Fruit fly (Drosophila melanogaster): ENCODE measurements around the gene hzg.
A peak's percentile ranks its signal among the peaks of the same experiment; 100 is the strongest.

The hzg gene

DNA sequence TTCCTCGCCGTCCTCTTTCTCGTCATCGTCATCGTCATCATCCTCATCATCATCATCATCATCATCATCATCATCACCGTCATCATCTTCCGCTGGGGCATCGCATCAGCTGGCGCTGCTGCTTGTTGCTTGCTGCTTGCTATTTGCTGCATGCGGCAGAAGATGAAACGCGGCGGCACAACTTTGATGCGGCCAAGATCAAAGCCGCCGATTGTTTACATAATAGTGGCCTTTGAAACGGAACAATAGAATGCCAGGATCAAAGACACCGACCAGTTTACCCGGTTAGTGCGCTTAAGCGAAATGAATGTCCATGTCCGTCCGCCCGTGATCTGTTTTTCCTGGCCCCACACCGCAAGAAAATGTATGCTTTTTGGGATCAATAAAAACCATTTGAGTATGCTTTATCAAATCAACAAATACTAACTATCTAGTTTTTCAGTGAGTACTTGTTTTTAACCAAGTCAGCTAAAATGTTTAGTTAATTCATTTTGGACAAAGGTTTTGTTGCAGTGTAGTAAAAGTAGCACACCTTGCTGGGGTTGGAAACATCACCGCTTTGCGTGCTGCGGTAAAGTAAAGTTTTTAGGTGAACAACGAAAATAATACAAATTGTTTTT lies 16.6 kb upstream of the hzg start (continued):
- TF ChIP-seq Bdp1 (GFP tag; optimal IDR thresholded peaks at IDR 0.05) (peak; percentile 30), aop (GFP tag; IDR thresholded peaks at IDR 0.05) (no peak), psq (GFP tag; optimal IDR thresholded peaks at IDR 0.05) (no peak), Nf-YB (GFP tag; optimal IDR thresholded peaks at IDR 0.05) (peak; percentile 12), Blimp-1 (GFP tag; optimal IDR thresholded peaks at IDR 0.05) (peak; percentile 57), Ets65A (GFP tag) (peak; percentile 94), Myb (GFP tag; optimal IDR thresholded peaks at IDR 0.05) (no peak), CG18011 (GFP tag; optimal IDR thresholded peaks at IDR 0.05) (no peak), CG8924 (tag; optimal IDR thresholded peaks at IDR 0.05) (peak; percentile 73), sna (GFP tag; IDR thresholded peaks at IDR 0.05; ENCODE audit: partially characterized antibody) (no peak), CG17385 (GFP tag; optimal IDR thresholded peaks at IDR 0.05) (peak; percentile 6), Sry-δ (GFP tag; optimal IDR thresholded peaks at IDR 0.05) (no peak), CG13775 (GFP tag; optimal IDR thresholded peaks at IDR 0.05) (peak; percentile 51), CG10959 (GFP tag; IDR thresholded peaks at IDR 0.05) (peak; percentile 74), Sin3A (optimal IDR thresholded peaks at IDR 0.05) (no peak), croc (GFP tag; conservative IDR thresholded peaks at IDR 0.05) (no peak; the same call in 1 of the 3 replicates), MBD-R2 (GFP tag; IDR thresholded peaks at IDR 0.05) (no peak), CG5953 (GFP tag; IDR thresholded peaks at IDR 0.05) (no peak), CG4854 (GFP tag; optimal IDR thresholded peaks at IDR 0.05) (no peak), org-1 (GFP tag; optimal IDR thresholded peaks at IDR 0.05) (peak; percentile 17), pros (GFP tag; optimal IDR thresholded peaks at IDR 0.05) (no peak), CG8388 (GFP tag; optimal IDR thresholded peaks at IDR 0.05) (peak; percentile 62), chif (GFP tag; optimal IDR thresholded peaks at IDR 0.05) (peak; percentile 35 to 82), z (GFP tag; IDR thresholded peaks at IDR 0.05) (no peak), Fer2 (tag; optimal IDR thresholded peaks at IDR 0.05) (no peak), CG15514 (GFP tag; optimal IDR thresholded peaks at IDR 0.05) (no peak), CG10654 (GFP tag; optimal IDR thresholded peaks at IDR 0.05) (peak; percentile 33), CG31224 (GFP tag; IDR thresholded peaks at IDR 0.05) (no peak), slbo (GFP tag; IDR thresholded peaks at IDR 0.05) (no peak), ken (GFP tag; IDR thresholded peaks at IDR 0.05) (peak; percentile 23; the same call in 1 of the 3 replicates), fd96Cb (tag; optimal IDR thresholded peaks at IDR 0.05) (peak; percentile 74), cato (GFP tag; optimal IDR thresholded peaks at IDR 0.05; ENCODE audit: borderline replicate concordance) (no peak), wdn (GFP tag; IDR thresholded peaks at IDR 0.05) (no peak), az2 (GFP tag; optimal IDR thresholded peaks at IDR 0.05) (peak; percentile 59), CG17359 (tag; optimal IDR thresholded peaks at IDR 0.05) (peak; percentile 40), sens-2 (GFP tag; IDR thresholded peaks at IDR 0.05) (peak; percentile 23; the same call in 1 of the 2 replicates), D19A (tag; optimal IDR thresholded peaks at IDR 0.05) (peak; percentile 65), Bgb (GFP tag; IDR thresholded peaks at IDR 0.05; ENCODE audit: partially characterized antibody) (no peak), E2f1 (GFP tag; IDR thresholded peaks at IDR 0.05) (peak; percentile 42; the same call in 1 of the 2 replicates), kay (GFP tag; optimal IDR thresholded peaks at IDR 0.05) (no peak), trh (GFP tag; optimal IDR thresholded peaks at IDR 0.05) (no peak), chn (GFP tag; optimal IDR thresholded peaks at IDR 0.05) (peak; percentile 61), Nf-YA (GFP tag; IDR thresholded peaks at IDR 0.05) (no peak), al (GFP tag; IDR thresholded peaks at IDR 0.05) (no peak), CG10209 (GFP tag; optimal IDR thresholded peaks at IDR 0.05) (peak; percentile 42), Elba2 (GFP tag; optimal IDR thresholded peaks at IDR 0.05) (peak; percentile 32), disco-r (GFP tag; optimal IDR thresholded peaks at IDR 0.05) (peak; percentile 16), ttk (GFP tag; IDR thresholded peaks at IDR 0.05) (0 out of 2 replicates have a peak, but pooled peaks have one; percentile 16), so (GFP tag; IDR thresholded peaks at IDR 0.05) (no peak), wor (GFP tag; IDR thresholded peaks at IDR 0.05) (no peak), HLH3B (GFP tag; IDR thresholded peaks at IDR 0.05) (no peak)
